Fruit fly (Drosophila melanogaster): ENCODE measurements around the gene Grp170.

Grp170 gene

dm6 chrX:2293294-2293988, 18.6 kb upstream of the Grp170 start, which contains the start of gene CG2865 (continued):
- TF ChIP-seq CG4282 (GFP tag; optimal IDR thresholded peaks at IDR 0.05) (peak; percentile 76), fd102C (GFP tag; optimal IDR thresholded peaks at IDR 0.05) (peak; percentile 57), ERR (GFP tag; optimal IDR thresholded peaks at IDR 0.05) (peak; percentile 82), CG18764 (GFP tag; optimal IDR thresholded peaks at IDR 0.05) (peak; percentile 53), gsb-n (tag; optimal IDR thresholded peaks at IDR 0.05) (peak; percentile 94), sima (GFP tag; optimal IDR thresholded peaks at IDR 0.05) (peak; percentile 74), Pdp1 (GFP tag; optimal IDR thresholded peaks at IDR 0.05) (peak; percentile 90 to 93), ftz-f1 (GFP tag; optimal IDR thresholded peaks at IDR 0.05) (peak; percentile 28), Scr (GFP tag; IDR thresholded peaks at IDR 0.05; ENCODE audit: partially characterized antibody) (no peak; the same call in 1 of the 2 replicates), slp2 (GFP tag; optimal IDR thresholded peaks at IDR 0.05) (peak; percentile 85), pum (GFP tag; optimal IDR thresholded peaks at IDR 0.05) (peak; percentile 92), CG8765 (GFP tag; IDR thresholded peaks at IDR 0.05) (peak; percentile 70), aop (GFP tag; IDR thresholded peaks at IDR 0.05) (no peak), CG13775 (GFP tag; optimal IDR thresholded peaks at IDR 0.05) (peak; percentile 92), Atf3 (GFP tag; optimal IDR thresholded peaks at IDR 0.05) (peak; percentile 77), Sox102F (GFP tag; optimal IDR thresholded peaks at IDR 0.05) (peak; percentile 93), Fer1 (GFP tag; optimal IDR thresholded peaks at IDR 0.05) (peak; percentile 98), Doc3 (GFP tag; IDR thresholded peaks at IDR 0.05; ENCODE audit: partially characterized antibody) (no peak), CG10959 (GFP tag; IDR thresholded peaks at IDR 0.05) (peak; percentile 70), nerfin-1 (tag; optimal IDR thresholded peaks at IDR 0.05) (peak; percentile 96), Dip3 (GFP tag; optimal IDR thresholded peaks at IDR 0.05) (peak; percentile 89), Nf-YB (GFP tag; optimal IDR thresholded peaks at IDR 0.05) (peak; percentile 85), rib (GFP tag; IDR thresholded peaks at IDR 0.05) (peak; percentile 73), zf30C (GFP tag; optimal IDR thresholded peaks at IDR 0.05) (peak; percentile 36), pzg (GFP tag; optimal IDR thresholded peaks at IDR 0.05) (peak; percentile 6), Lhr (GFP tag; optimal IDR thresholded peaks at IDR 0.05) (peak; percentile 79), Tbp (GFP tag; optimal IDR thresholded peaks at IDR 0.05) (no peak), usp (GFP tag; optimal IDR thresholded peaks at IDR 0.05) (no peak), tx (GFP tag; optimal IDR thresholded peaks at IDR 0.05) (peak; percentile 87), schlank (tag; optimal IDR thresholded peaks at IDR 0.05) (peak; percentile 90), Rfx (GFP tag; IDR thresholded peaks at IDR 0.05) (peak; percentile 89), CG11504 (tag; optimal IDR thresholded peaks at IDR 0.05) (peak; percentile 96), Dll (GFP tag; IDR thresholded peaks at IDR 0.05; ENCODE audit: partially characterized antibody) (no peak), CG9876 (GFP tag; optimal IDR thresholded peaks at IDR 0.05) (peak; percentile 57), hth (optimal IDR thresholded peaks at IDR 0.05) (no peak), Awh (GFP tag; IDR thresholded peaks at IDR 0.05) (peak; percentile 67; the same call in 1 of the 2 replicates), H15 (GFP tag; IDR thresholded peaks at IDR 0.05) (peak; percentile 69; the same call in 1 of the 3 replicates), tin (GFP tag; optimal IDR thresholded peaks at IDR 0.05) (peak; percentile 87), ase (GFP tag; IDR thresholded peaks at IDR 0.05) (peak; percentile 79), gt (GFP tag; IDR thresholded peaks at IDR 0.05) (peak; percentile 48), CG6765 (GFP tag; optimal IDR thresholded peaks at IDR 0.05) (peak; percentile 95), Bdp1 (GFP tag; optimal IDR thresholded peaks at IDR 0.05) (peak; percentile 78), trem (tag; optimal IDR thresholded peaks at IDR 0.05) (peak; percentile 87), CG14860 (GFP tag; IDR thresholded peaks at IDR 0.05; ENCODE audit: partially characterized antibody) (no peak), CG10366 (GFP tag; IDR thresholded peaks at IDR 0.05) (peak; percentile 73), caup (GFP tag; optimal IDR thresholded peaks at IDR 0.05; ENCODE audit: severe bottlenecking) (peak; percentile 94), CG17385 (GFP tag; optimal IDR thresholded peaks at IDR 0.05) (peak; percentile 94), zfh1 (GFP tag; IDR thresholded peaks at IDR 0.05) (no peak; the same call in none of the 3 replicates), zen2 (GFP tag; IDR thresholded peaks at IDR 0.05; ENCODE audit: partially characterized antibody) (no peak; the same call in 2 of the 3 replicates)

Measured in whole organism, embryonic.